Worm (Caenorhabditis elegans) whole organism, L1 larva: Measurements from ENCODE around the gene odr-3.

Experiments used
- ama-1 ChIP-seq: fragments of 150-350 bp; optimal IDR thresholded peaks from 2 replicates; lab custom pipeline; 2014
- efl-3 ChIP-seq: fragments of 200-800 bp; sonication (Bioruptor generic); optimal IDR thresholded peaks from 2 replicates; lab custom pipeline; 2018; ENCODE audit warnings: mild to moderate bottlenecking, missing genetic modification characterization, missing compliant biosample characterization
- hlh-4 ChIP-seq: sonication (generic microtip); optimal IDR thresholded peaks from 2 replicates; lab custom pipeline; 2016; ENCODE audit warnings: mild to moderate bottlenecking, missing genetic modification characterization, missing compliant biosample characterization
- mep-1 ChIP-seq: fragments of 150-350 bp; optimal IDR thresholded peaks from 2 replicates; lab custom pipeline; 2014; ENCODE audit warnings: missing biosample characterization, missing genetic modification characterization
- nhr-11 ChIP-seq: fragments of 150-350 bp; optimal IDR thresholded peaks from 2 replicates; lab custom pipeline; 2014; ENCODE audit warnings: missing biosample characterization, missing genetic modification characterization
- nhr-237 ChIP-seq: fragments of 150-350 bp; optimal IDR thresholded peaks from 2 replicates; lab custom pipeline; 2014; ENCODE audit warnings: missing biosample characterization, missing genetic modification characterization
- nhr-76 ChIP-seq: sonication (generic microtip); optimal IDR thresholded peaks from 2 replicates; lab custom pipeline; 2017; ENCODE audit warnings: missing biosample characterization, missing genetic modification characterization
- snpc-4 ChIP-seq: fragments of 150-350 bp; optimal IDR thresholded peaks from 2 replicates; lab custom pipeline; 2014; ENCODE audit warnings: missing biosample characterization, missing genetic modification characterization
- unc-62 ChIP-seq: fragments of 150-350 bp; optimal IDR thresholded peaks from 2 replicates; lab custom pipeline; 2014; ENCODE audit warnings: missing biosample characterization, missing genetic modification reagents, missing genetic modification characterization
- vab-15 ChIP-seq: sonication (generic microtip); optimal IDR thresholded peaks from 2 replicates; lab custom pipeline; 2017; ENCODE audit warnings: missing genotype, mild to moderate bottlenecking, missing genetic modification characterization, missing compliant biosample characterization
- ztf-4 ChIP-seq: fragments of 150-350 bp; optimal IDR thresholded peaks from 2 replicates; lab custom pipeline; 2014; ENCODE audit warnings: missing biosample characterization, missing genetic modification characterization

ce11 chrV:13207426-13207825 is 41.9 kb downstream of the odr-3 start, which contains the start of gene F57B1.5:
- TF ChIP-seq nhr-237 (tag; lab: Kevin White, UChicago) (no peak), hlh-4 (no peak), unc-62 (GFP tag; lab: Kevin White, UChicago) (no peak), mep-1 (tag; lab: Kevin White, UChicago) (no peak), vab-15 (no peak), snpc-4 (tag; lab: Kevin White, UChicago) (no peak), ztf-4 (tag; lab: Kevin White, UChicago) (no peak), efl-3 (GFP tag; lab: Kevin White, UChicago) (no peak), nhr-11 (tag; lab: Kevin White, UChicago) (no peak), ama-1 (lab: Kevin White, UChicago) (no peak), nhr-76 (tag; lab: Kevin White, UChicago) (no peak)
